Worm (Caenorhabditis elegans) whole organism, L4 larva: Measurements from ENCODE around the gene ZC373.5.

Experiments
- F10B5.3 ChIP-seq: sonication (generic microtip); optimal IDR thresholded peaks from 2 replicates; lab custom pipeline; 2016; ENCODE audit warnings: mild to moderate bottlenecking, missing genetic modification characterization, missing compliant biosample characterization
- F26F4.8 ChIP-seq: fragments of 200-800 bp; sonication (Bioruptor generic); conservative IDR thresholded peaks from 2 replicates; pipeline ENCODE4 v1.3.6; 2022; ENCODE audit warnings: missing genetic modification characterization, missing compliant biosample characterization
- F44E2.7 ChIP-seq: fragments of 200-800 bp; sonication (Bioruptor generic); IDR thresholded peaks from 2 replicates; pipeline ENCODE4 v2.1.2; 2022; ENCODE audit warnings: missing genetic modification characterization, missing compliant biosample characterization
- T26A8.4 ChIP-seq: fragments of 200-800 bp; sonication (Bioruptor generic); IDR thresholded peaks from 2 replicates; pipeline ENCODE4 v1.3.6; 2022; ENCODE audit warnings: missing genetic modification characterization, missing compliant biosample characterization
- ceh-20 ChIP-seq: fragments of 200-800 bp; sonication (Bioruptor generic); IDR thresholded peaks from 2 replicates; pipeline ENCODE4 v1.3.6; 2022; ENCODE audit warnings: missing genetic modification reagents, missing genetic modification characterization, missing compliant biosample characterization
- ceh-44 ChIP-seq: fragments of 200-800 bp; sonication (Bioruptor generic); IDR thresholded peaks from 2 replicates; pipeline ENCODE4 v1.3.6; 2022; ENCODE audit warnings: missing genetic modification reagents, missing genetic modification characterization, missing compliant biosample characterization
- ceh-82 ChIP-seq: sonication (generic microtip); optimal IDR thresholded peaks from 2 replicates; lab custom pipeline; 2017; ENCODE audit warnings: missing biosample characterization, missing genetic modification characterization
- cey-2 ChIP-seq: sonication (generic microtip); optimal IDR thresholded peaks from 3 replicates; lab custom pipeline; 2017; ENCODE audit warnings: missing genetic modification characterization, mild to moderate bottlenecking, missing compliant biosample characterization, antibody characterized with exemption, borderline replicate concordance; ENCODE audit not compliant: insufficient read depth
- daf-12 ChIP-seq: fragments of 150-350 bp; optimal IDR thresholded peaks from 2 replicates; lab custom pipeline; 2014; ENCODE audit warnings: missing biosample characterization, missing genetic modification reagents, missing genetic modification characterization
- daf-16 ChIP-seq, 3 experiments: sonication (generic microtip); optimal IDR thresholded peaks; 2 replicates each; lab custom pipeline; 2016 to 2017; ENCODE audit warnings: missing genetic modification characterization in 3 of 3, missing genetic modification reagents in 3 of 3, mild to moderate bottlenecking in 2 of 3, missing compliant biosample characterization in 2 of 3, missing biosample characterization in 1 of 3, moderate library complexity in 1 of 3
- dmd-8 ChIP-seq: fragments of 200-800 bp; sonication (Bioruptor generic); IDR thresholded peaks from 2 replicates; pipeline ENCODE4 v1.3.6; 2022; ENCODE audit warnings: missing genetic modification characterization, missing compliant biosample characterization
- dmd-9 ChIP-seq: fragments of 200-800 bp; sonication (Bioruptor generic); IDR thresholded peaks from 2 replicates; pipeline ENCODE4 v1.3.6; 2022; ENCODE audit warnings: missing genetic modification reagents, missing genetic modification characterization, missing compliant biosample characterization
- egl-43 ChIP-seq: fragments of 200-800 bp; sonication (Bioruptor generic); IDR thresholded peaks from 2 replicates; pipeline ENCODE4 v1.3.6; 2022; ENCODE audit warnings: missing genetic modification reagents, missing genetic modification characterization, missing compliant biosample characterization
- hlh-11 ChIP-seq: fragments of 200-800 bp; sonication (Bioruptor generic); optimal IDR thresholded peaks from 2 replicates; lab custom pipeline; 2018; ENCODE audit warnings: mild to moderate bottlenecking, missing genetic modification characterization, missing compliant biosample characterization
- hlh-30 ChIP-seq: sonication (generic microtip); optimal IDR thresholded peaks from 2 replicates; lab custom pipeline; 2017; ENCODE audit warnings: antibody characterized with exemption, mild to moderate bottlenecking, missing genetic modification characterization, missing compliant biosample characterization; ENCODE audit not compliant: insufficient read depth
- lin-1 ChIP-seq: fragments of 200-800 bp; sonication (Bioruptor generic); IDR thresholded peaks from 2 replicates; pipeline ENCODE4 v1.3.6; 2022; ENCODE audit warnings: missing genetic modification reagents, missing genetic modification characterization, missing compliant biosample characterization
- mdt-29 ChIP-seq: fragments of 200-800 bp; sonication (Bioruptor generic); IDR thresholded peaks from 2 replicates; pipeline ENCODE4 v1.3.6; 2022; ENCODE audit warnings: missing genetic modification reagents, missing genetic modification characterization, missing compliant biosample characterization
- mes-2 ChIP-seq: sonication (generic microtip); optimal IDR thresholded peaks from 2 replicates; lab custom pipeline; 2016; ENCODE audit warnings: missing genotype, mild to moderate bottlenecking, missing genetic modification characterization, missing compliant biosample characterization; ENCODE audit not compliant: poor library complexity, severe bottlenecking
- nhr-10 ChIP-seq: fragments of 150-350 bp; optimal IDR thresholded peaks from 2 replicates; lab custom pipeline; 2014; ENCODE audit warnings: missing biosample characterization, missing genetic modification characterization
- nhr-11 ChIP-seq: fragments of 150-350 bp; optimal IDR thresholded peaks from 2 replicates; lab custom pipeline; 2014; ENCODE audit warnings: missing biosample characterization, missing genetic modification characterization
- nhr-111 ChIP-seq: fragments of 200-800 bp; sonication (Bioruptor generic); optimal IDR thresholded peaks from 2 replicates; lab custom pipeline; 2018; ENCODE audit warnings: mild to moderate bottlenecking, missing genetic modification characterization, missing compliant biosample characterization
- nhr-237 ChIP-seq: sonication (generic microtip); optimal IDR thresholded peaks from 2 replicates; lab custom pipeline; 2017; ENCODE audit warnings: missing biosample characterization, missing genetic modification characterization
- nhr-42 ChIP-seq: fragments of 200-800 bp; sonication (Bioruptor generic); IDR thresholded peaks from 2 replicates; pipeline ENCODE4 v1.3.6; 2022; ENCODE audit warnings: missing genetic modification characterization, missing compliant biosample characterization
- nhr-48 ChIP-seq: sonication (generic microtip); optimal IDR thresholded peaks from 2 replicates; lab custom pipeline; 2016; ENCODE audit warnings: mild to moderate bottlenecking, missing genetic modification characterization, missing compliant biosample characterization
- set-16 ChIP-seq: fragments of 200-800 bp; sonication (Bioruptor generic); IDR thresholded peaks from 2 replicates; pipeline ENCODE4 v1.3.6; 2022; ENCODE audit warnings: missing genetic modification reagents, missing genetic modification characterization, missing compliant biosample characterization
- snpc-1.2 ChIP-seq: fragments of 200-800 bp; sonication (Bioruptor generic); IDR thresholded peaks from 2 replicates; pipeline ENCODE4 v1.3.6; 2022; ENCODE audit warnings: missing genetic modification reagents, missing genetic modification characterization, missing compliant biosample characterization
- spr-1 ChIP-seq: sonication (generic microtip); optimal IDR thresholded peaks from 2 replicates; lab custom pipeline; 2016; ENCODE audit warnings: mild to moderate bottlenecking, missing genetic modification characterization, missing compliant biosample characterization
- zag-1 ChIP-seq: fragments of 150-350 bp; optimal IDR thresholded peaks from 2 replicates; lab custom pipeline; 2014; ENCODE audit warnings: missing biosample characterization, missing genetic modification characterization
- zfp-2 ChIP-seq: sonication (generic microtip); optimal IDR thresholded peaks from 2 replicates; lab custom pipeline; 2016; ENCODE audit warnings: mild to moderate bottlenecking, missing genetic modification characterization, missing compliant biosample characterization
- zip-11 ChIP-seq: fragments of 200-800 bp; sonication (Bioruptor generic); IDR thresholded peaks from 2 replicates; pipeline ENCODE4 v1.3.6; 2022; ENCODE audit warnings: missing genetic modification characterization, missing compliant biosample characterization
- zip-2 ChIP-seq: fragments of 150-350 bp; optimal IDR thresholded peaks from 2 replicates; lab custom pipeline; 2014; ENCODE audit warnings: missing biosample characterization, missing genetic modification characterization
- ztf-11 ChIP-seq: fragments of 150-350 bp; optimal IDR thresholded peaks from 2 replicates; lab custom pipeline; 2014; ENCODE audit warnings: missing biosample characterization, missing genetic modification characterization

ZC373.5 gene

DNA sequence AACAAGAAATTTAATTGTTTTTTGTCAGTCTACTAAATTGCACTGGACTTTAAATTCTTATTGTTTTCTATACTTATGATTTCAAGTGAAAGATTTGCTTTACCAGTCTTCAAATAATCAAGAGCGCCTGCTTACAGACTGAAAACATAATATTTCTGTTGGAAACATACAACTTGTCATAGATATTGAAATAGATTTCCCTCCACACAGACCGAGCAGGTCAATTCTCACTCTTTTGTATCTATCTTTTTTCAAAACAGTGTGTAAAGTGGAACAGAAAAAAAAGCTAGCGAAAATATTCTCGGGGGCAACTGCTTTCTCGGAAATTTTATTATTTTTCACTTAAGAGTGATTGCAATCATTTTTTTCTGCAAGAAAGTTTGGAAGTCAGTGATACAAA is 4.4 kb upstream of the ZC373.5 start:
- TF ChIP-seq daf-12 (tag; lab: Kevin White, UChicago) (no peak), egl-43 (GFP tag; lab: Robert Waterston, UW) (no peak), mes-2 (tag; lab: Kevin White, UChicago) (peak; percentile 58), hlh-11 (tag; lab: Kevin White, UChicago) (no peak), zfp-2 (tag; lab: Kevin White, UChicago) (no peak)

- TF ChIP-seq F44E2.7 (GFP tag; lab: Robert Waterston, UW) = no peak
- peak; percentile 98 for TF ChIP-seq set-16
- peak; percentile 4 for TF ChIP-seq mes-2 (tag; lab: Kevin White, UChicago)
These were observed 3.9 kb upstream of the ZC373.5 start for ce11 chrX:10078089-10078488.

DNA sequence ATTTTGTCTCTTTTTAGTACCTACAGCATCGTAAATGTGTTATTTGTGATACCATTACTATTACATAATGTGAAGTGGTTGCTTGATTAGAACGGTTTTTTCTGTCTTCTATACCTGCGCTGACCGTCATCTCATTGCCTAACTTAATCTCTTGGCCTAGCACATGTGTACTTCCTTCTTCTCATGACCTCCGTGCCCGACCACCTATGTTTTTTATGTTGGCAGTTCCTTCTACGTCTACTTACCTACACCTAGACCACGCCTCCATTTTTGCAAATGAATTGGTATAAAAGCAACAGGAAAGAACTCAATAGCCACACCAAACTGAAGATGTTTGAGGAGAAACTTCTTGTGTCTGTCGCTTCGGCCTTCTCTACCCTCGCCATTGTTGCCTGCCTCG is 3.1 kb upstream of the ZC373.5 start, which contains the start of gene col-176:
Gene col-176, plus strand, starts transcription at position 301 of the 400 bp plus-strand sequence.
- TF ChIP-seq snpc-1.2 (GFP tag; lab: Robert Waterston, UW) (no peak), nhr-10 (tag; lab: Kevin White, UChicago) (peak; percentile 46), hlh-30 (tag; lab: Kevin White, UChicago) (peak; percentile 11)

DNA sequence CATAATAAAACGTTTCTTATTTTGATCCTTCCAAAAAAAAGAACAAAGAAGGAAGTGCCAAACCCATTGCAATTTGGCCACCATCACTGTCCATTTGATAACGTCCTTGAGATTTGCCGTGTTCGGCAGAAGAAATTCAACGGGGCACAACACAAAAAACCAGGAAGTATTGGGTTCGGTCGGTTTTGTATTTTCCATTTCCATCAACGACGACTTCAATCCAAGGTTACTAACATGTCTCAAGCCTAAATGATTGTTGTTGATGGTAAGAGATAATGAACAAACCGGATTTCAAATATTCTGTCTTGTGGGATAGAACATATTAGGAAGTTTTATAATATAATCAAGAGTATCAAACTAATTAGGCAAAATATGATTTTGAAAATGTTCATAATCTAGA is 2.1 kb upstream of the ZC373.5 start:
- TF ChIP-seq lin-1 (no peak), T26A8.4 (GFP tag; lab: Robert Waterston, UW) (0 out of 2 replicates have a peak, but pooled peaks have one; percentile 17)

DNA sequence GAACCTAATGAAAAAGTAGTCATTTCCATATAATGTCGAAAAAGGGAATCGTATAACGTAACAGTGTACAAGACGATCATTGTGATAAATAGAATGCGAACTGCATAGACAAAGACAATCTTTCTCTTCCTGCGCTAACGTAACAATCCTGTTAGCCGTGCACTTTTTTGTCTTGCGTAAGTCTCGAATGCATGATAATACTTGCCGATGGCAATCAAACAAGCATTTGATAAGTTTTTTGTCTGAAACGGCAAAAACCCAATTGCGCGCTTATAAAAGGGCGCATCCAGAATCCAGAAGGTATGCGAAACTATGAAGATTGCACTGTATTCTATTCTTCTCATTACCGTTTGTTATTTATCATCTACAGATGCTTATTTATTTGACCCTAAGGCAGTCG is 797 bp upstream of the ZC373.5 start, which contains the start of gene dao-4:
Gene dao-4, plus strand, starts transcription at position 301 of the 400 bp plus-strand sequence.
- TF ChIP-seq F26F4.8 = no peak
- no peak for TF ChIP-seq nhr-11 (tag; lab: Kevin White, UChicago)
- TF ChIP-seq zip-11 (GFP tag; lab: Robert Waterston, UW) = no peak
- no peak for TF ChIP-seq ceh-20 (GFP tag; lab: Robert Waterston, UW)
- TF ChIP-seq cey-2 (tag; lab: Kevin White, UChicago) = no peak
- no peak for TF ChIP-seq ceh-44 (GFP tag; lab: Robert Waterston, UW)
- no peak for TF ChIP-seq spr-1
- TF ChIP-seq nhr-237 = no peak
- no peak for TF ChIP-seq zag-1 (tag; lab: Kevin White, UChicago)
- no peak for TF ChIP-seq nhr-42 (GFP tag; lab: Robert Waterston, UW)
- TF ChIP-seq dmd-8 (GFP tag; lab: Robert Waterston, UW) = no peak
- no peak for TF ChIP-seq F10B5.3 (tag; lab: Kevin White, UChicago)
- no peak for TF ChIP-seq T26A8.4 (GFP tag; lab: Robert Waterston, UW)
- no peak for TF ChIP-seq ceh-82
- TF ChIP-seq ztf-11 (tag; lab: Kevin White, UChicago) = no peak

ce11 chrX:10069692-10070091 is 4.5 kb downstream of the ZC373.5 start, which contains the start of gene mlck-1:
Gene mlck-1 (minus strand): TSS chrX:10069792.
- no peak for TF ChIP-seq zip-2
- no peak for TF ChIP-seq mdt-29 (GFP tag; lab: Robert Waterston, UW)
- no peak for TF ChIP-seq nhr-111
- no peak for TF ChIP-seq ceh-82
- TF ChIP-seq zag-1 (tag; lab: Kevin White, UChicago) = no peak
- TF ChIP-seq hlh-11 (tag; lab: Kevin White, UChicago) = no peak

DNA sequence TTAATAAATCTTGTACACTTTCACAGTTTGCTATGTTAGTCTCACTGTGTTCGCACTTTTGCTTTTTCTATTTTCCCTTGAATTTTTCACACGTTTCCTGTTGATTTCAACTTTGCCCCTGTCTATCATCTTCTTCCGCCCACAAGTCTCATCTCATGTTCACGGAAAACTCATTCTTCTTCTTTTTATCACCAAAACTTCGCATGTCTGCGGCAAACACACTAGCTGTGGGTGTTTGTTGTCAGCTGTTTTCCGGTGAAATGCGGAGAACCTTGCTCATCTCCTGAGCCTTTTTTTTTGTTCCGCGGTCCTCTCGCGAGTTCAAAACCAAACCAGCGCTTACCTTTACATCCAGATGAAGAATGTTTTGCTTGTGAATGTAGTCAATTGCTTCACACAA is 5.7 kb downstream of the ZC373.5 start:
- peak in 1 of 2 experiments; percentile 67 for TF ChIP-seq daf-16 (GFP tag; optimal IDR thresholded peaks at IDR 0.05; lab: Kevin White, UChicago)
- TF ChIP-seq daf-16 (tag; optimal IDR thresholded peaks at IDR 0.05; lab: Kevin White, UChicago) = no peak
- no peak for TF ChIP-seq set-16
- TF ChIP-seq nhr-48 = no peak
- TF ChIP-seq dmd-9 (GFP tag; lab: Robert Waterston, UW) = no peak
- TF ChIP-seq hlh-11 (tag; lab: Kevin White, UChicago) = peak; percentile 59
